Worm (Caenorhabditis elegans) whole organism, L1 larva: ENCODE data around the gene C24H10.2.

Source experiments
- C04F5.9 ChIP-seq: sonication (generic microtip); optimal IDR thresholded peaks from 2 replicates; lab custom pipeline; 2016; ENCODE audit warnings: missing genetic modification characterization, missing compliant biosample characterization
- Y116A8C.19 ChIP-seq: sonication (generic microtip); optimal IDR thresholded peaks from 2 replicates; lab custom pipeline; 2016; ENCODE audit warnings: missing compliant biosample characterization, missing genetic modification characterization, borderline replicate concordance
- aha-1 ChIP-seq: fragments of 150-350 bp; optimal IDR thresholded peaks from 2 replicates; lab custom pipeline; 2014; ENCODE audit warnings: missing biosample characterization, missing genetic modification characterization
- alr-1 ChIP-seq: fragments of 200-800 bp; sonication (Bioruptor generic); optimal IDR thresholded peaks from 2 replicates; lab custom pipeline; 2018; ENCODE audit warnings: borderline replicate concordance, mild to moderate bottlenecking, missing genetic modification characterization, missing compliant biosample characterization
- ama-1 ChIP-seq: fragments of 150-350 bp; optimal IDR thresholded peaks from 2 replicates; lab custom pipeline; 2014
- ceh-63 ChIP-seq: fragments of 200-800 bp; sonication (Bioruptor generic); optimal IDR thresholded peaks from 2 replicates; lab custom pipeline; 2018; ENCODE audit warnings: mild to moderate bottlenecking, missing genetic modification characterization, missing compliant biosample characterization
- ceh-8 ChIP-seq: fragments of 200-800 bp; sonication (Bioruptor generic); optimal IDR thresholded peaks from 2 replicates; lab custom pipeline; 2018; ENCODE audit warnings: mild to moderate bottlenecking, missing genetic modification characterization, moderate library complexity, missing compliant biosample characterization
- ceh-82 ChIP-seq, 3 experiments: fragments of 150-350 bp in 1 of 3; sonication (generic microtip) in 2 of 3; optimal IDR thresholded peaks; 2 replicates each; lab custom pipeline; 2014 to 2017; ENCODE audit warnings: missing biosample characterization in 3 of 3, missing genetic modification characterization in 3 of 3
- ceh-90 ChIP-seq: sonication (generic microtip); optimal IDR thresholded peaks from 2 replicates; lab custom pipeline; 2016; ENCODE audit warnings: missing genetic modification characterization, missing compliant biosample characterization
- dpl-1 ChIP-seq, 3 experiments: fragments of 150-350 bp in 2 of 3; sonication (generic microtip) in 1 of 3; optimal IDR thresholded peaks; 2 replicates each; lab custom pipeline; 2014 to 2017; ENCODE audit warnings: missing biosample characterization in 3 of 3, missing genetic modification characterization in 3 of 3, missing genetic modification reagents in 3 of 3
- efl-1 ChIP-seq, 4 experiments: fragments of 150-350 bp; optimal IDR thresholded peaks in 3 of 4; peaks in 1 of 4; 1 replicate in 1 of 4; 2 replicates in 3 of 4; lab custom pipeline; 2014; ENCODE audit warnings: missing biosample characterization in 2 of 4, missing genetic modification characterization in 2 of 4, missing genetic modification reagents in 2 of 4
- efl-3 ChIP-seq: fragments of 200-800 bp; sonication (Bioruptor generic); optimal IDR thresholded peaks from 2 replicates; lab custom pipeline; 2018; ENCODE audit warnings: mild to moderate bottlenecking, missing genetic modification characterization, missing compliant biosample characterization
- egl-27 ChIP-seq, 2 experiments: fragments of 150-350 bp in 1 of 2; sonication (generic microtip); optimal IDR thresholded peaks; 3 replicates each; lab custom pipeline; 2017 to 2018; ENCODE audit warnings: missing biosample characterization in 2 of 2, missing genetic modification characterization in 2 of 2, missing genetic modification reagents in 2 of 2
- elt-2 ChIP-seq: sonication (generic microtip); optimal IDR thresholded peaks from 2 replicates; lab custom pipeline; 2016; ENCODE audit warnings: missing genetic modification characterization, mild to moderate bottlenecking, inconsistent platforms, missing compliant biosample characterization, missing genetic modification reagents
- elt-3 ChIP-seq, 6 experiments: fragments of 150-350 bp in 1 of 6; sonication (generic microtip); optimal IDR thresholded peaks; 2 replicates each; lab custom pipeline; 2017 to 2018; ENCODE audit warnings: missing biosample characterization in 6 of 6, missing genetic modification characterization in 6 of 6, inconsistent platforms in 1 of 6
- ets-5 ChIP-seq: fragments of 200-800 bp; sonication (Bioruptor generic); IDR thresholded peaks from 2 replicates; pipeline ENCODE4 v1.3.6; 2022; ENCODE audit warnings: missing genetic modification characterization, missing compliant biosample characterization
- fkh-10 ChIP-seq: sonication (generic microtip); optimal IDR thresholded peaks from 2 replicates; lab custom pipeline; 2017; ENCODE audit warnings: missing biosample characterization, missing genetic modification reagents, missing genetic modification characterization
- fkh-4 ChIP-seq: sonication (generic microtip); optimal IDR thresholded peaks from 2 replicates; lab custom pipeline; 2016; ENCODE audit warnings: missing compliant biosample characterization, missing genetic modification characterization, borderline replicate concordance
- hlh-4 ChIP-seq: sonication (generic microtip); optimal IDR thresholded peaks from 2 replicates; lab custom pipeline; 2016; ENCODE audit warnings: mild to moderate bottlenecking, missing genetic modification characterization, missing compliant biosample characterization
- hpl-2 ChIP-seq: fragments of 150-350 bp; optimal IDR thresholded peaks from 2 replicates; lab custom pipeline; 2014; ENCODE audit warnings: missing biosample characterization, missing genetic modification reagents, missing genetic modification characterization
- irx-1 ChIP-seq: sonication (generic microtip); optimal IDR thresholded peaks from 2 replicates; lab custom pipeline; 2016; ENCODE audit warnings: missing genetic modification characterization, missing compliant biosample characterization
- lin-13 ChIP-seq: fragments of 150-350 bp; optimal IDR thresholded peaks from 2 replicates; lab custom pipeline; 2014; ENCODE audit warnings: missing biosample characterization, missing genetic modification reagents, missing genetic modification characterization
- lin-14 ChIP-seq: fragments of 200-800 bp; sonication (Bioruptor generic); optimal IDR thresholded peaks from 2 replicates; lab custom pipeline; 2018; ENCODE audit warnings: mild to moderate bottlenecking, missing genetic modification characterization, moderate library complexity, missing compliant biosample characterization
- lin-35 ChIP-seq, 2 experiments: fragments of 150-350 bp; optimal IDR thresholded peaks; 2 replicates each; lab custom pipeline; 2014; ENCODE audit warnings: missing biosample characterization in 2 of 2, missing genetic modification characterization in 2 of 2, missing genetic modification reagents in 2 of 2
- lsy-2 ChIP-seq, 2 experiments: fragments of 150-350 bp; optimal IDR thresholded peaks; 2 replicates each; lab custom pipeline; 2014; ENCODE audit warnings: missing biosample characterization in 2 of 2, missing genetic modification characterization in 2 of 2
- mdl-1 ChIP-seq, 2 experiments: fragments of 150-350 bp; optimal IDR thresholded peaks; 2 replicates each; lab custom pipeline; 2014 to 2017; ENCODE audit warnings: missing biosample characterization in 2 of 2, missing genetic modification characterization in 2 of 2, inconsistent platforms in 1 of 2
- nhr-12 ChIP-seq: sonication (generic microtip); optimal IDR thresholded peaks from 2 replicates; lab custom pipeline; 2017; ENCODE audit warnings: missing biosample characterization, missing genetic modification characterization
- nhr-19 ChIP-seq: fragments of 200-800 bp; sonication (Bioruptor generic); conservative IDR thresholded peaks from 2 replicates; pipeline ENCODE4 v1.3.6; 2022; ENCODE audit warnings: missing genetic modification characterization, missing compliant biosample characterization
- nhr-28 ChIP-seq: fragments of 150-350 bp; optimal IDR thresholded peaks from 2 replicates; lab custom pipeline; 2014; ENCODE audit warnings: missing biosample characterization, missing genetic modification characterization
- nhr-77 ChIP-seq: fragments of 150-350 bp; optimal IDR thresholded peaks from 2 replicates; lab custom pipeline; 2014; ENCODE audit warnings: missing biosample characterization, missing genetic modification characterization
- nhr-85 ChIP-seq: sonication (generic microtip); peaks from one replicate; lab custom pipeline; 2016; ENCODE audit warnings: missing genetic modification characterization, inconsistent platforms, missing compliant biosample characterization
- nhr-90 ChIP-seq: sonication (generic microtip); optimal IDR thresholded peaks from 2 replicates; lab custom pipeline; 2016; ENCODE audit warnings: mild to moderate bottlenecking, missing genetic modification characterization, missing compliant biosample characterization; ENCODE audit not compliant: poor library complexity
- pag-3 ChIP-seq: sonication (generic microtip); optimal IDR thresholded peaks from 2 replicates; lab custom pipeline; 2017; ENCODE audit warnings: missing genetic modification characterization, mild to moderate bottlenecking, missing compliant biosample characterization, antibody characterized with exemption, borderline replicate concordance; ENCODE audit not compliant: insufficient read depth
- rnt-1 ChIP-seq: sonication (generic microtip); optimal IDR thresholded peaks from 2 replicates; lab custom pipeline; 2016; ENCODE audit warnings: mild to moderate bottlenecking, missing genetic modification characterization, moderate library complexity, missing compliant biosample characterization
- sox-4 ChIP-seq: sonication (generic microtip); optimal IDR thresholded peaks from 2 replicates; lab custom pipeline; 2016; ENCODE audit warnings: missing genetic modification characterization, missing compliant biosample characterization
- sptf-1 ChIP-seq: fragments of 150-350 bp; optimal IDR thresholded peaks from 2 replicates; lab custom pipeline; 2014; ENCODE audit warnings: missing biosample characterization, missing genetic modification characterization
- swsn-7 ChIP-seq: sonication (generic microtip); optimal IDR thresholded peaks from 2 replicates; lab custom pipeline; 2016; ENCODE audit warnings: missing genetic modification characterization, missing compliant biosample characterization
- unc-30 ChIP-seq: sonication (generic microtip); optimal IDR thresholded peaks from 2 replicates; lab custom pipeline; 2017; ENCODE audit warnings: missing biosample characterization, missing genetic modification characterization
- xbp-1 ChIP-seq: sonication (generic microtip); optimal IDR thresholded peaks from 2 replicates; lab custom pipeline; 2016; ENCODE audit warnings: missing genetic modification characterization, missing compliant biosample characterization
- zip-4 ChIP-seq: fragments of 200-800 bp; sonication (Bioruptor generic); optimal IDR thresholded peaks from 2 replicates; lab custom pipeline; 2018; ENCODE audit warnings: mild to moderate bottlenecking, missing genetic modification characterization, moderate library complexity, missing compliant biosample characterization
- ztf-4 ChIP-seq: fragments of 150-350 bp; optimal IDR thresholded peaks from 2 replicates; lab custom pipeline; 2014; ENCODE audit warnings: missing biosample characterization, missing genetic modification characterization

C24H10.2 gene

ce11 chrX:5085465-5085864 lies 21.1 kb downstream of the C24H10.2 start (continued):
- TF ChIP-seq elt-2 (tag; lab: Kevin White, UChicago) (peak; percentile 59), efl-3 (GFP tag; lab: Kevin White, UChicago) (no peak), efl-1 (optimal IDR thresholded peaks at IDR 0.05; lab: Kevin White, UChicago) (peak; percentile 25 to 42), efl-1 (GFP tag; optimal IDR thresholded peaks at IDR 0.05 in 1 of 2; lab: Kevin White, UChicago) (no peak), fkh-4 (tag; lab: Kevin White, UChicago) (no peak), nhr-77 (peak; percentile 73), egl-27 (tag; optimal IDR thresholded peaks at IDR 0.05; lab: Kevin White, UChicago) (peak in 1 of 2 experiments; percentile 49), Y116A8C.19 (tag; lab: Kevin White, UChicago) (no peak), aha-1 (tag; lab: Kevin White, UChicago) (no peak), swsn-7 (tag; lab: Kevin White, UChicago) (peak; percentile 82), C04F5.9 (tag; lab: Kevin White, UChicago) (peak; percentile 25), alr-1 (tag; lab: Kevin White, UChicago) (no peak), nhr-19 (GFP tag; lab: Robert Waterston, UW) (peak; percentile 77), unc-30 (tag; lab: Kevin White, UChicago) (no peak), lin-13 (GFP tag; lab: Kevin White, UChicago) (peak; percentile 41), irx-1 (tag; lab: Kevin White, UChicago) (peak; percentile 70), zip-4 (GFP tag; lab: Kevin White, UChicago) (no peak), ceh-82 (tag; optimal IDR thresholded peaks at IDR 0.05; lab: Kevin White, UChicago) (peak; percentile 49 to 83 (median 70)), ceh-63 (no peak), nhr-12 (tag; lab: Kevin White, UChicago) (no peak), nhr-28 (no peak), xbp-1 (tag; lab: Kevin White, UChicago) (peak; percentile 81), ets-5 (peak; percentile 79; the same call in 1 of the 2 replicates), sox-4 (tag; lab: Kevin White, UChicago) (peak; percentile 32), nhr-90 (peak; percentile 70), elt-3 (tag; optimal IDR thresholded peaks at IDR 0.05; lab: Kevin White, UChicago) (peak in 2 of 6 experiments; percentile 40 to 85), ceh-8 (GFP tag; lab: Kevin White, UChicago) (peak; percentile 77), nhr-85 (tag; lab: Kevin White, UChicago) (peak; percentile 80), ceh-90 (tag; lab: Kevin White, UChicago) (no peak), rnt-1 (peak; percentile 77), ztf-4 (tag; lab: Kevin White, UChicago) (no peak), fkh-10 (GFP tag; lab: Kevin White, UChicago) (peak; percentile 81)

DNA sequence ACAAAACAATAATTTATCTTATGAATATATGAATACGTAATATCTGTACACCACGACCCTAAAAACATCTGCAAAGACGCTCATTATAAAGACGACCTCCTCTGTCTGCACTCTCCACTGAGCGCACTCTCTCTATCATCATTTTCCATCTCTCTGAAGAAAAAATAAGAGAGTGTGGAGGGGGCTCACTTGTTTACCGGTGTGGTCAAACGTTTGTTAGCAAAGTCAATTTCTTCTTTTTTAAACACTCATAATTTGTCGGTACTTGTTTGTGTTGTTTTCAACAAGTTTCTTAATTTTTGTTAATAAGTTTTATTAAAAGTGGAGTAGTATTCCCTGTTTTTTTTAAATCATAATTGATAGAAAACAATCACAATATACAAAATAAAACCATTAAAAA lies 21.8 kb downstream of the C24H10.2 start:
- TF ChIP-seq hlh-4 (no peak), xbp-1 (tag; lab: Kevin White, UChicago) (no peak), lin-14 (peak; percentile 49), lsy-2 (tag; optimal IDR thresholded peaks at IDR 0.05; lab: Kevin White, UChicago) (peak in 1 of 2 experiments; percentile 21), sptf-1 (tag; lab: Kevin White, UChicago) (no peak), mdl-1 (tag; optimal IDR thresholded peaks at IDR 0.05; lab: Kevin White, UChicago) (no peak), nhr-90 (no peak), ceh-8 (GFP tag; lab: Kevin White, UChicago) (no peak), dpl-1 (GFP tag; optimal IDR thresholded peaks at IDR 0.05; lab: Kevin White, UChicago) (no peak), ama-1 (lab: Kevin White, UChicago) (no peak), rnt-1 (peak; percentile 6), lin-35 (GFP tag; optimal IDR thresholded peaks at IDR 0.05; lab: Kevin White, UChicago) (peak in 1 of 2 experiments; percentile 4), swsn-7 (tag; lab: Kevin White, UChicago) (peak; percentile 12), pag-3 (tag; lab: Kevin White, UChicago) (no peak), hpl-2 (GFP tag; lab: Kevin White, UChicago) (no peak)
